Worm (Caenorhabditis elegans): Measurements from ENCODE around the gene F21D5.4.
"Not testable (repeated sequence)": the region's sequence is repeated elsewhere in the genome, so short reads cannot be mapped to it uniquely, and the experiment has no call there.

F21D5.4 gene

DNA sequence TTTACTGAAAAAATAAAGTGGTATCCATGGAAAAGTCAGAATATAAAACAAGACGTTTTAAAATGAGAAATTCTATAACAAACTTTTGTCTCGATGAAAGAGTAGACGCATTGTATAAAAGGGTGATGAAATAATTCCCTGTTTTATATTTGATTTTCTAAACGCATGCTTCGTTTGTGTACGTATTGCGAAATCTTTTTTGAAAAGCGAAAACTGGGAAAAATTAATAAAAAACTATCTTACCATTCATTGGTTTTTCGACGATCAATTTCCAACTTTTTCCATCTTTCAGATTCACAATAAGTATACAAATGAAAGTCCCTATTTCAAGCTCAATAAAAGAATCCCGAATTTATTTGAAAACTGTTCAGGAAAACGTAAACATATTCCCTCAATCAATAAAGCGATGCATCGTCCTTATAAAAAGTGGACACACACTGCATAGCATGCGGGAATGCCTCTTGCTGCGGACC, 47.0 kb downstream of the F21D5.4 start, which contains the start of gene C33D9.13:
TSS of gene C33D9.13 (minus strand) at position 423 of the 473 bp plus-strand sequence.
- no peak for TF ChIP-seq ama-1 (optimal IDR thresholded peaks at IDR 0.05)
- TF ChIP-seq ceh-13 (GFP tag; optimal IDR thresholded peaks at IDR 0.05): no peak
- TF ChIP-seq ceh-36 (tag; optimal IDR thresholded peaks at IDR 0.05): no peak
- no peak for TF ChIP-seq scrt-1 (GFP tag; IDR thresholded peaks at IDR 0.05)
- no peak for TF ChIP-seq hmbx-1 (tag; optimal IDR thresholded peaks at IDR 0.05)
- no peak for TF ChIP-seq flt-1 (GFP tag; IDR thresholded peaks at IDR 0.05)
- no peak for TF ChIP-seq hnd-1 (tag; optimal IDR thresholded peaks at IDR 0.05)
- no peak for TF ChIP-seq pes-1 (GFP tag; IDR thresholded peaks at IDR 0.05)
- TF ChIP-seq sea-1 (GFP tag; conservative IDR thresholded peaks at IDR 0.05): no peak

ce11 chrIV:8786654-8787053, 48.8 kb downstream of the F21D5.4 start, which contains the start of gene C33D9.8:
C33D9.8 (minus strand) TSS chrIV:8786752.
- no peak for TF ChIP-seq F13C5.2 (tag; optimal IDR thresholded peaks at IDR 0.05)
- no peak for TF ChIP-seq tbx-11 (GFP tag; IDR thresholded peaks at IDR 0.05)
- TF ChIP-seq flt-1 (GFP tag; IDR thresholded peaks at IDR 0.05): no peak
- TF ChIP-seq hmg-4 (GFP tag; optimal IDR thresholded peaks at IDR 0.05): no peak
- no peak for TF ChIP-seq ama-1 (optimal IDR thresholded peaks at IDR 0.05)
- TF ChIP-seq scrt-1 (GFP tag; IDR thresholded peaks at IDR 0.05): no peak
- TF ChIP-seq ets-7 (tag; optimal IDR thresholded peaks at IDR 0.05): no peak
- no peak for TF ChIP-seq tra-4 (tag; optimal IDR thresholded peaks at IDR 0.05)
- TF ChIP-seq hmbx-1 (tag; optimal IDR thresholded peaks at IDR 0.05): no peak
- no peak for TF ChIP-seq tbx-37 (GFP tag; conservative IDR thresholded peaks at IDR 0.05)
- no peak for TF ChIP-seq sea-1 (GFP tag; conservative IDR thresholded peaks at IDR 0.05)
- TF ChIP-seq hnd-1 (tag; optimal IDR thresholded peaks at IDR 0.05): no peak
- TF ChIP-seq ceh-36 (tag; optimal IDR thresholded peaks at IDR 0.05): no peak
- no peak for TF ChIP-seq aly-1 (tag; optimal IDR thresholded peaks at IDR 0.05)
- no peak for TF ChIP-seq B0310.2 (tag; optimal IDR thresholded peaks at IDR 0.05)
- TF ChIP-seq ceh-13 (GFP tag; optimal IDR thresholded peaks at IDR 0.05): no peak
- no peak for TF ChIP-seq pes-1 (GFP tag; IDR thresholded peaks at IDR 0.05)

DNA sequence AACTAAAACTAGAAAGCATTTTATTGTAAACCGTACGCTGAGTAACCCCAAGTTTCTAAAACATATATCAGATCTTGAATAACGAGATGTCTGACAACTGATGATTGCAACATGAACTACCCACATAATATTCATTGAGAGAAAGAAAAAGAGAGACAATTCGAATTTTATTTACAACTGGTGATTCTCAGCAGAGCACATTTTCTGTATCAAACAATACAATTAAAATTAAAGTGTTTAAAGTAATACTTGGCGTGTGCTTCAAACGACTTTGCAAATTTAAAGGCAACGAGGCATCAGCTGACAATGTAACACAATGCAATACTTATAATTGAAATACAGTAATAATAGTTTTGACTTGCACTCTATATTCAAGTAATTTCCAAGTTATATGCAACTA, 50.2 kb downstream of the F21D5.4 start, which contains the start of gene C33D9.10:
TSS of gene C33D9.10 (minus strand) at position 101 of the 400 bp plus-strand sequence.
- not testable (repeated sequence) for TF ChIP-seq scrt-1 (GFP tag; IDR thresholded peaks at IDR 0.05); ceh-36 (tag; optimal IDR thresholded peaks at IDR 0.05); flt-1 (GFP tag; IDR thresholded peaks at IDR 0.05)
